Worm (Caenorhabditis elegans): ENCODE data around the gene F49A5.10.

F49A5.10 gene

DNA sequence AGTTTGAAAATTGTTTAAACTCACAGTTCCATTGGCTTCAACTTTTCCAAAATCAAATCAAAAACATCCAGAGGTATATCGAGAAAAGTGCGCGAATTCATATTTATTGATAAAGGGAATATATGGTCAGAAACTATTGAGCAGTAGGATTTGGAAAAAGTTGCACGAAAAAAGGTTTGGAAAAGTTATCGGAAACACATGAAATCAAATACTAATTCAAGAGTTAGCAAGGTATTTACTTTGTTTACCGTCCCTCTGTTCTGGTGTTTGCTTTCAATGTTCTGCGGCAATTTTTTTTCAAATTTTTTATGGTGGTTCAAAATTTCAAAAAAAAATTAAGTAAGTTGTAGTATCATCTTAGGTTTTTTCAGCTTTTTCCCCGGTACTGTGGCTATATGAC lies 24.3 kb downstream of the F49A5.10 start, which contains the start of gene fbxa-45:
Gene fbxa-45 (minus strand): TSS at position 101 of the 400 bp plus-strand sequence.
- TF ChIP-seq ceh-31 (tag; optimal IDR thresholded peaks at IDR 0.05) (no peak), ceh-19 (GFP tag; optimal IDR thresholded peaks at IDR 0.05) (no peak), K02D7.2 (tag; optimal IDR thresholded peaks at IDR 0.05) (no peak), ceh-34 (tag; optimal IDR thresholded peaks at IDR 0.05) (no peak), nfya-1 (tag; optimal IDR thresholded peaks at IDR 0.05) (no peak), madf-2 (tag; optimal IDR thresholded peaks at IDR 0.05) (no peak), elt-4 (tag; optimal IDR thresholded peaks at IDR 0.05) (no peak), ceh-14 (tag; optimal IDR thresholded peaks at IDR 0.05) (no peak), unc-3 (GFP tag; conservative IDR thresholded peaks at IDR 0.05) (no peak), unc-3 (tag; optimal IDR thresholded peaks at IDR 0.05) (no peak), sox-2 (GFP tag; IDR thresholded peaks at IDR 0.05) (no peak), hlh-6 (tag; optimal IDR thresholded peaks at IDR 0.05) (no peak), hlh-8 (tag; optimal IDR thresholded peaks at IDR 0.05) (no peak), ceh-18 (tag; optimal IDR thresholded peaks at IDR 0.05) (no peak), unc-86 (tag; optimal IDR thresholded peaks at IDR 0.05) (no peak), gmeb-2 (tag; optimal IDR thresholded peaks at IDR 0.05) (no peak), ztf-16 (tag; optimal IDR thresholded peaks at IDR 0.05) (no peak), ceh-6 (GFP tag; optimal IDR thresholded peaks at IDR 0.05) (no peak)

DNA sequence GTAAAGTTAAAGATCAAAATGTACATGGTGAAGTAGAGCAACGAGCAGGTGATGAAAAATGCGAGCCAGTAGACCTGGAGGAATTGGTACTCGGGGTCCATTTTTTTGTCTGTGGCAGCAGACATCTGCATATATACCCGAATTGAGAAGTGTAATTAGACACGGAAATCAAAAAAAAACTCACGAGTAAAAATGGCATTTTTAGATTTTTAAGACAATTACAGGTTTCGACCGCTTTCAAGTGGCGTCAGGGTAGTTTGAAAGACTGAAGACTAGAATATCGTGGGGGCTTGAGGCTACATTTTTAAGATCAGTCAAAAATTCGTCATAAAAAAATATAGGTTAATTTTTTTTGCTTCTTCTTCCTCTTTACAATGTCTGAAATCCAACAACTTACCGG lies 27.7 kb downstream of the F49A5.10 start, which contains the start of gene srd-68:
Gene srd-68 (minus strand): TSS at position 101 of the 400 bp plus-strand sequence.
- no peak for TF ChIP-seq tbx-2 (tag; optimal IDR thresholded peaks at IDR 0.05)
- no peak for TF ChIP-seq syd-9 (tag; optimal IDR thresholded peaks at IDR 0.05)
- TF ChIP-seq rnt-1 (tag; optimal IDR thresholded peaks at IDR 0.05): no peak
- TF ChIP-seq ceh-22 (tag; optimal IDR thresholded peaks at IDR 0.05): no peak
- no peak for TF ChIP-seq C08G9.2 (tag; optimal IDR thresholded peaks at IDR 0.05)
- no peak for TF ChIP-seq ceh-18 (tag; optimal IDR thresholded peaks at IDR 0.05)
- TF ChIP-seq ceh-31 (tag; optimal IDR thresholded peaks at IDR 0.05): no peak
- TF ChIP-seq ets-4 (tag; optimal IDR thresholded peaks at IDR 0.05): no peak
- no peak for TF ChIP-seq ceh-2 (tag; optimal IDR thresholded peaks at IDR 0.05)
- no peak for TF ChIP-seq hlh-15 (tag; optimal IDR thresholded peaks at IDR 0.05)
- TF ChIP-seq hlh-13 (GFP tag; optimal IDR thresholded peaks at IDR 0.05): no peak
- no peak for TF ChIP-seq unc-42 (tag; optimal IDR thresholded peaks at IDR 0.05)
- TF ChIP-seq eyg-1 (tag; optimal IDR thresholded peaks at IDR 0.05): no peak
- TF ChIP-seq ceh-9 (tag; optimal IDR thresholded peaks at IDR 0.05): no peak
- TF ChIP-seq hlh-6 (tag; optimal IDR thresholded peaks at IDR 0.05): no peak
- TF ChIP-seq unc-55 (GFP tag; optimal IDR thresholded peaks at IDR 0.05): no peak
- no peak for TF ChIP-seq T23F11.4 (GFP tag; optimal IDR thresholded peaks at IDR 0.05)
- TF ChIP-seq F13H6.1 (tag; optimal IDR thresholded peaks at IDR 0.05): no peak
- no peak for TF ChIP-seq ceh-48 (tag; optimal IDR thresholded peaks at IDR 0.05)
- TF ChIP-seq pat-9 (tag; optimal IDR thresholded peaks at IDR 0.05): no peak

DNA sequence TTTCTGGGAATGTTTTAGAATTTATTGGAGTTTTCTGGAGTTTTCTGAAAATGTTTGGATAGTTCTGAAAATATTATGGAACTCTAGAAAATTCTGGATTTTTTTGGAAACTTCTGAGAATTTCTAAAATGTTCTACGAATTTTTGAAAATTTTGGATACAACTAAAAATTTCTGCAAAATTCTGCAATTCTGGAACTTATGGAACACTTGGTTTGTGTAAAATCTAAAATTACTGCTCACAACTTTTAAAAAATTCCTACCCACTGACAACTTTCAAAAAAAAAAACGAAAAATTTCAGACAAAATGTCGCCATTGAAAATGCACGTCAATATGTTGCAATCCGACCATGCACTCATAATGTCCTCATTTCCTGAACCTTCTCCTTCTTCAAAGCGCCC lies 29.5 kb downstream of the F49A5.10 start, which contains the start of gene nhr-262:
Gene nhr-262 (plus strand): TSS at position 301 of the 400 bp plus-strand sequence.
- TF ChIP-seq ceh-31 (tag; optimal IDR thresholded peaks at IDR 0.05) (no peak), C38D4.7 (GFP tag; optimal IDR thresholded peaks at IDR 0.05) (no peak), ceh-9 (tag; optimal IDR thresholded peaks at IDR 0.05) (no peak)

DNA sequence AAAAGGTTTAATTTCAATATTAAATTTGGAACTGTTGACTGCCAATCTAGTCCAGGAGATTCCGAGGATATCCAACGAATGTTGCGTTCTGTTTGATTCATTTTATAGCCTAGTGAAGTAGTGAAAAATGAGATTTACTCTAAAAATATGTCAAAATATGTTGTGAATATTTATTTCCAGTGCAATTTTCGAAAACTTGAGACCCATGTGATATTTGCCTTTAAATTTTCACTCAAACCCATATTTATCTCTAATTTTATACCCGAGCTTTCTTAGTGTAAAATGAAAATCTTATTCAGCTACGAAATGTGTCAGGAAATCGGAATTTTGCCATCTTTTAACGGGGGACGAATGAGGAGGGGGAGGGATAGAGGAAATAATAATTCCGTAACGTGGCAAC lies 34.8 kb downstream of the F49A5.10 start, which contains the start of gene F09C6.16:
Gene F09C6.16 (minus strand): TSS at position 101 of the 400 bp plus-strand sequence.
- TF ChIP-seq pha-4 (tag; optimal IDR thresholded peaks at IDR 0.05): no peak
- no peak for TF ChIP-seq C38D4.7 (GFP tag; optimal IDR thresholded peaks at IDR 0.05)
- TF ChIP-seq ceh-30 (tag; optimal IDR thresholded peaks at IDR 0.05): no peak
- no peak for TF ChIP-seq gmeb-2 (tag; optimal IDR thresholded peaks at IDR 0.05)
- no peak for TF ChIP-seq unc-55 (GFP tag; optimal IDR thresholded peaks at IDR 0.05)
